Worm (Caenorhabditis elegans) whole organism, L2 larva: ENCODE data around the gene let-721.

Source experiments
- C34F6.9 ChIP-seq: fragments of 150-350 bp; optimal IDR thresholded peaks from 2 replicates; lab custom pipeline; 2014; ENCODE audit warnings: missing biosample characterization, missing genetic modification characterization
- F13H6.1 ChIP-seq: sonication (generic microtip); optimal IDR thresholded peaks from 2 replicates; lab custom pipeline; 2016; ENCODE audit warnings: missing genetic modification characterization, missing compliant biosample characterization
- R02D3.7 ChIP-seq: fragments of 150-350 bp; optimal IDR thresholded peaks from 2 replicates; lab custom pipeline; 2014; ENCODE audit warnings: missing biosample characterization, missing genetic modification characterization
- Y55F3AM.14 ChIP-seq: fragments of 200-800 bp; sonication (Bioruptor generic); optimal IDR thresholded peaks from 2 replicates; lab custom pipeline; 2018; ENCODE audit warnings: mild to moderate bottlenecking, missing genetic modification characterization, missing compliant biosample characterization
- ZK546.5 ChIP-seq: sonication (generic microtip); optimal IDR thresholded peaks from 2 replicates; lab custom pipeline; 2017; ENCODE audit warnings: missing biosample characterization, missing genetic modification characterization
- alr-1 ChIP-seq: fragments of 150-350 bp; optimal IDR thresholded peaks from 2 replicates; lab custom pipeline; 2014; ENCODE audit warnings: missing biosample characterization, missing genetic modification characterization
- aly-2 ChIP-seq: fragments of 150-350 bp; optimal IDR thresholded peaks from 2 replicates; lab custom pipeline; 2014; ENCODE audit warnings: missing biosample characterization, missing genetic modification characterization
- ama-1 ChIP-seq: fragments of 150-350 bp; optimal IDR thresholded peaks from 2 replicates; lab custom pipeline; 2018; ENCODE audit warnings: inconsistent platforms
- blmp-1 ChIP-seq: sonication (generic microtip); optimal IDR thresholded peaks from 2 replicates; lab custom pipeline; 2017; ENCODE audit warnings: missing genetic modification characterization, mild to moderate bottlenecking, missing compliant biosample characterization, antibody characterized with exemption, moderate library complexity; ENCODE audit not compliant: insufficient read depth
- ceh-16 ChIP-seq: fragments of 150-350 bp; optimal IDR thresholded peaks from 2 replicates; lab custom pipeline; 2014; ENCODE audit warnings: missing biosample characterization, missing genetic modification characterization
- crh-2 ChIP-seq: sonication (generic microtip); optimal IDR thresholded peaks from 2 replicates; lab custom pipeline; 2017; ENCODE audit warnings: missing biosample characterization, missing genetic modification characterization
- dmd-4 ChIP-seq: sonication (generic microtip); optimal IDR thresholded peaks from 2 replicates; lab custom pipeline; 2017; ENCODE audit warnings: missing biosample characterization, missing genetic modification characterization
- egl-27 ChIP-seq: sonication (generic microtip); optimal IDR thresholded peaks from 3 replicates; lab custom pipeline; 2017; ENCODE audit warnings: missing biosample characterization, missing genetic modification reagents, missing genetic modification characterization
- elt-1 ChIP-seq: fragments of 150-350 bp; optimal IDR thresholded peaks from 2 replicates; lab custom pipeline; 2014; ENCODE audit warnings: missing biosample characterization, missing genetic modification characterization
- elt-3 ChIP-seq: sonication (generic microtip); optimal IDR thresholded peaks from 2 replicates; lab custom pipeline; 2017; ENCODE audit warnings: missing biosample characterization, missing genetic modification characterization
- fos-1 ChIP-seq: fragments of 150-350 bp; optimal IDR thresholded peaks from 2 replicates; lab custom pipeline; 2014; ENCODE audit warnings: missing biosample characterization, missing genetic modification characterization
- gmeb-1 ChIP-seq: fragments of 150-350 bp; optimal IDR thresholded peaks from 2 replicates; lab custom pipeline; 2014; ENCODE audit warnings: missing biosample characterization, missing genetic modification characterization
- lin-11 ChIP-seq: fragments of 150-350 bp; sonication (generic microtip); optimal IDR thresholded peaks from 2 replicates; lab custom pipeline; 2014; ENCODE audit warnings: missing biosample characterization, missing genetic modification characterization, inconsistent platforms, mixed read lengths
- lin-13 ChIP-seq: fragments of 150-350 bp; optimal IDR thresholded peaks from 2 replicates; lab custom pipeline; 2014; ENCODE audit warnings: missing biosample characterization, missing genetic modification reagents, missing genetic modification characterization
- lin-39 ChIP-seq: fragments of 150-350 bp; optimal IDR thresholded peaks from 2 replicates; lab custom pipeline; 2014; ENCODE audit warnings: missing biosample characterization, missing genetic modification reagents, missing genetic modification characterization
- lsy-2 ChIP-seq, 2 experiments: fragments of 150-350 bp in 1 of 2; sonication (generic microtip) in 1 of 2; optimal IDR thresholded peaks; 2 replicates each; lab custom pipeline; 2014 to 2017; ENCODE audit warnings: missing biosample characterization in 2 of 2, missing genetic modification characterization in 2 of 2
- mab-5 ChIP-seq: fragments of 150-350 bp; optimal IDR thresholded peaks from 2 replicates; lab custom pipeline; 2014; ENCODE audit warnings: missing biosample characterization, missing genetic modification characterization
- mdl-1 ChIP-seq, 2 experiments: fragments of 150-350 bp in 1 of 2; sonication (generic microtip) in 1 of 2; optimal IDR thresholded peaks; 2 replicates each; lab custom pipeline; 2017; ENCODE audit warnings: missing biosample characterization in 2 of 2, missing genetic modification characterization in 2 of 2
- nhr-11 ChIP-seq: fragments of 150-350 bp; optimal IDR thresholded peaks from 2 replicates; lab custom pipeline; 2014; ENCODE audit warnings: missing biosample characterization, missing genetic modification characterization
- nhr-12 ChIP-seq: fragments of 150-350 bp; optimal IDR thresholded peaks from 2 replicates; lab custom pipeline; 2014; ENCODE audit warnings: missing biosample characterization, missing genetic modification characterization
- nhr-129 ChIP-seq: fragments of 150-350 bp; optimal IDR thresholded peaks from 2 replicates; lab custom pipeline; 2014; ENCODE audit warnings: missing biosample characterization, missing genetic modification characterization
- nhr-21 ChIP-seq: fragments of 150-350 bp; optimal IDR thresholded peaks from 2 replicates; lab custom pipeline; 2014; ENCODE audit warnings: missing biosample characterization, missing genetic modification characterization
- nhr-23 ChIP-seq: fragments of 150-350 bp; optimal IDR thresholded peaks from 2 replicates; lab custom pipeline; 2014; ENCODE audit warnings: missing biosample characterization, missing genetic modification reagents, missing genetic modification characterization
- nhr-237 ChIP-seq: fragments of 150-350 bp; optimal IDR thresholded peaks from 2 replicates; lab custom pipeline; 2014; ENCODE audit warnings: missing biosample characterization, missing genetic modification characterization
- nhr-25 ChIP-seq: fragments of 150-350 bp; sonication (generic microtip); optimal IDR thresholded peaks from 3 replicates; lab custom pipeline; 2014; ENCODE audit warnings: missing biosample characterization, missing genetic modification characterization
- nhr-6 ChIP-seq: fragments of 150-350 bp; optimal IDR thresholded peaks from 2 replicates; lab custom pipeline; 2014; ENCODE audit warnings: missing biosample characterization, missing genetic modification characterization
- nhr-77 ChIP-seq: fragments of 150-350 bp; optimal IDR thresholded peaks from 2 replicates; lab custom pipeline; 2014; ENCODE audit warnings: missing biosample characterization, missing genetic modification characterization
- peb-1 ChIP-seq: fragments of 150-350 bp; optimal IDR thresholded peaks from 2 replicates; lab custom pipeline; 2014; ENCODE audit warnings: missing biosample characterization, missing genetic modification characterization
- sem-4 ChIP-seq: fragments of 150-350 bp; optimal IDR thresholded peaks from 2 replicates; lab custom pipeline; 2014; ENCODE audit warnings: missing biosample characterization, missing genetic modification reagents, missing genetic modification characterization
- skn-1 ChIP-seq: sonication (generic microtip); optimal IDR thresholded peaks from 2 replicates; lab custom pipeline; 2017; ENCODE audit warnings: missing biosample characterization, missing genetic modification characterization
- sma-3 ChIP-seq: sonication (generic microtip); optimal IDR thresholded peaks from 2 replicates; lab custom pipeline; 2016; ENCODE audit warnings: missing genetic modification reagents, missing genetic modification characterization, missing compliant biosample characterization
- sma-9 ChIP-seq, 2 experiments: fragments of 150-350 bp in 1 of 2; sonication (generic microtip) in 1 of 2; optimal IDR thresholded peaks; 2 replicates each; lab custom pipeline; 2014 to 2016; ENCODE audit warnings: missing genetic modification characterization in 2 of 2, mild to moderate bottlenecking in 1 of 2, missing biosample characterization in 1 of 2, missing compliant biosample characterization in 1 of 2, missing genetic modification reagents in 1 of 2, moderate library complexity in 1 of 2
- unc-39 ChIP-seq: fragments of 150-350 bp; optimal IDR thresholded peaks from 2 replicates; lab custom pipeline; 2014; ENCODE audit warnings: missing biosample characterization, missing genetic modification characterization
- unc-55 ChIP-seq: fragments of 150-350 bp; sonication (generic microtip); optimal IDR thresholded peaks from 3 replicates; lab custom pipeline; 2014; ENCODE audit warnings: missing biosample characterization, missing genetic modification reagents, missing genetic modification characterization
- unc-62 ChIP-seq: fragments of 150-350 bp; optimal IDR thresholded peaks from 2 replicates; lab custom pipeline; 2014; ENCODE audit warnings: missing biosample characterization, missing genetic modification reagents, missing genetic modification characterization
- zag-1 ChIP-seq: fragments of 150-350 bp; optimal IDR thresholded peaks from 2 replicates; lab custom pipeline; 2014; ENCODE audit warnings: missing biosample characterization, missing genetic modification characterization
- ztf-1 ChIP-seq: fragments of 200-800 bp; sonication (Bioruptor generic); conservative IDR thresholded peaks from 2 replicates; pipeline ENCODE4 v1.3.6; 2022; ENCODE audit warnings: missing genetic modification characterization, missing compliant biosample characterization
- ztf-11 ChIP-seq: sonication (generic microtip); optimal IDR thresholded peaks from 2 replicates; lab custom pipeline; 2017; ENCODE audit warnings: missing biosample characterization, missing genetic modification characterization

Gene let-721

DNA sequence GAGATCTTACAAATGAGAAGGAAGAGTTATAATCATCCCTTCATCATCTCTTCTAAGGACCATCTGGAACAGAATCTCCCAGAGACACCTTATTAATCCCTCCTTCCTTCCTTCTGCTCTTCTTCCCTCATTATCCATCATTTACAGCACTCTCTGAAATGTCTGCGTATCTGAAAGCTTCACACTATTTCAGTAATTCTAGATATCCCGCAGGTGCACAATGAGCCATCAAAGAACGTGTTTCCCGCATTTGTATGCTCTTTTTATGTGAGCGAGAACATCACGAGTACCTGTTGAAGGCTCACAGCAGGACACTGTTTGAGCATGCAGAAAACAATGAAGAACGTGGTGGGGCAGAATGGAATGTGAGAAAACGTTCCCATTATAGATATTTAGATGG, 29.7 kb upstream of the let-721 start:
- no peak for TF ChIP-seq nhr-77 (tag; lab: Kevin White, UChicago)
- TF ChIP-seq mab-5 (tag; lab: Kevin White, UChicago), result no peak
- no peak for TF ChIP-seq gmeb-1
- TF ChIP-seq nhr-6 (tag; lab: Kevin White, UChicago), result no peak
- TF ChIP-seq, all 48 proteins: peak for 0

DNA sequence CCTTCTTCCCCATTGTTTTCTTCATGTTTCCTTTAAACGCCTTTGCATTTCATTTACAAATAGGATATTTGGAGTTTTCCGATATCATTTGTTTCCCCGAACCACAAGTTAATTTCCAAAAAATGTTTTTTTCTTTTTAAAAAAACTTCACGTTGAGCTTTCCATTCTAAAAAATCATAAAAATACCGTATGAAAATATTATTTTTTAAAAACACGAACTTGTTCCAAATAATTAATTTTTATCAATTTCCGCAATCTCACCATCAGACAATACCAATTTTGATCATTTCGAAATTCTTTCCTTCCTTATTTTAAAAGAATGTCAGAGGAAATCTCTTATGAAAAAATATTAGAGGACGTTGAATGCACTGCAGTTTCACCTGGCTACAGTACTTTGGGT, 24.7 kb upstream of the let-721 start, which contains the start of gene wht-6:
Gene wht-6 (plus strand): TSS at position 301 of the 400 bp plus-strand sequence.
- no peak for TF ChIP-seq nhr-237 (tag; lab: Kevin White, UChicago)
- no peak for TF ChIP-seq egl-27 (tag; lab: Kevin White, UChicago)
- no peak for TF ChIP-seq zag-1 (tag; lab: Kevin White, UChicago)
- TF ChIP-seq peb-1 (tag; lab: Kevin White, UChicago), result no peak
- no peak for TF ChIP-seq gmeb-1
- no peak for TF ChIP-seq nhr-6 (tag; lab: Kevin White, UChicago)
- TF ChIP-seq lin-13, result no peak
- no peak for TF ChIP-seq nhr-25 (tag; lab: Kevin White, UChicago)
- TF ChIP-seq nhr-23 (tag; lab: Kevin White, UChicago), result no peak
- no peak for TF ChIP-seq nhr-12 (tag; lab: Kevin White, UChicago)
- TF ChIP-seq nhr-129 (tag; lab: Kevin White, UChicago), result no peak
- TF ChIP-seq ztf-11 (tag; lab: Kevin White, UChicago), result no peak
- TF ChIP-seq F13H6.1 (tag; lab: Kevin White, UChicago), result no peak
- TF ChIP-seq lin-39 (tag; lab: Kevin White, UChicago), result no peak
- TF ChIP-seq ztf-1 (GFP tag; lab: Robert Waterston, UW), result no peak
- no peak for TF ChIP-seq unc-39 (tag; lab: Kevin White, UChicago)
- TF ChIP-seq skn-1 (tag; lab: Kevin White, UChicago), result no peak
- no peak for TF ChIP-seq mab-5 (tag; lab: Kevin White, UChicago)

DNA sequence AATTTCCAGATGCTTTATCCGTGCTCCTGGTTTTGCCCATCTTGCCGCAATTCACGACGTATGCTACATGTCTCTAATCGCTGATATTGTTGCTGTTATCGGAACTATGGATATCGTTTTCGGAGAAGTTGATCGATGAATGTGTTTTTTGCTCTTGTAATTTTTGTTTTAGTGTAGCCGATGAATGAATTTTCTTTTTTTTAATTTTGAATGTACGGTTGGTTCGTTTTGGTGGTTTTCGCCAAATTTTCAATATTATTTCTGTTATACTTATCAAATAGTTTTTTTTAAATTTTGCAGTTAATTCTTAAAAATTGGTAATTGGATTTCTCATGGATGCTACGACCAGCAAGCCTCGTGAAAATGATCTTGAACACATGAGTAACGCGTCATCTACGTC, 20.3 kb upstream of the let-721 start, which contains the start of gene T26A5.2:
Gene T26A5.2 (plus strand): TSS at position 301 of the 400 bp plus-strand sequence.
- no peak for TF ChIP-seq C34F6.9
- TF ChIP-seq dmd-4 (tag; lab: Kevin White, UChicago), result no peak
- no peak for TF ChIP-seq lin-39 (tag; lab: Kevin White, UChicago)

DNA sequence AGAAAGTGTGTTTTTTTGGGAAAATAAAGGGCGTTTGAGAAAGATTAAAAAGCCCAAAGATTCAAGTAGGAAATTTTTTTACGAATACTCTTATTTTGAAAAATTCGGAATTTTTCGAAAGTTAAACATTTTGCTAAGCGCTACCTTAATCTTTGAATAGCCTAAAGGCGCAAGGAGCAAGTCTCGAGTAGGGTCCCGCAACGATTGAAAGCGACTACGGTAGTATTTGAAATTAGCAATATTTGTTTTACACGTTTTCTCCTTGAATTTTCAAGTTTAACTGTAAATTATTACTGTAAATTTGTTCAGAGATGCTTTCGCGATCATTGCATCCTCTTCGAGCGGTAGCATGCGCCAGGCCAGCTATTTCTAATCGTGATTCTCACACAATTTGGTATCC, 18.2 kb upstream of the let-721 start, which contains the start of gene nduf-2.2:
Gene nduf-2.2 (plus strand): TSS at position 310 of the 400 bp plus-strand sequence.
- TF ChIP-seq unc-39 (tag; lab: Kevin White, UChicago), result no peak
- TF ChIP-seq dmd-4 (tag; lab: Kevin White, UChicago), result no peak
- no peak for TF ChIP-seq ceh-16
- no peak for TF ChIP-seq unc-62 (GFP tag; lab: Kevin White, UChicago)
- no peak for TF ChIP-seq ZK546.5 (tag; lab: Kevin White, UChicago)
- TF ChIP-seq sma-9 (GFP tag; optimal IDR thresholded peaks at IDR 0.05; lab: Kevin White, UChicago), result no peak
- no peak for TF ChIP-seq sma-9 (tag; optimal IDR thresholded peaks at IDR 0.05; lab: Kevin White, UChicago)
- TF ChIP-seq lin-11 (tag; lab: Kevin White, UChicago), result no peak
- no peak for TF ChIP-seq unc-55 (GFP tag; lab: Kevin White, UChicago)
- TF ChIP-seq ztf-1 (GFP tag; lab: Robert Waterston, UW), result no peak
- no peak for TF ChIP-seq nhr-237 (tag; lab: Kevin White, UChicago)
- TF ChIP-seq alr-1 (tag; lab: Kevin White, UChicago), result no peak

DNA sequence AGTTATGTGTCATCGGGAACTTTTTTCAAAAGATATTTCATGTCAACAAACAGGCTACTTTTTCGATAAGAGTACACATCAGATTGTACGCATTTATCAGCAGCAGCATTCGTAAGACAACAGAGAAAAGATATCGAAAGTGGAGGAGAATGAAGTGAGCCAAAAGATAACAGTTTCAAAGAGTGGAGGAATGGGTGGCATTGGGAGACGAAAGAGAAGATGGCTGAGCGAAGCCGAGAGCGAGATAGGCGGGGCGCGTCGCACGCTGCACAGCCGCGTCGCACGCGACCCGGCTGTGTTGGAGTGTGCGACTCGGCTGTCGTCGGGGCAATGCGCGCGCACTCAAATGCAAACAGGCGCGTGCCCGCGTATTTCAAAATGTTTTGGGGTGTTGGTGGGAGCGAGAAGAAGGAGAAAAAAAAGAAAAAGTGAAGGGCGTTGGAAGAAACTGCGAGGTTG, 17.4 kb upstream of the let-721 start:
- TF ChIP-seq aly-2 (no peak), nhr-11 (no peak), blmp-1 (tag; lab: Kevin White, UChicago) (peak; percentile 65), fos-1 (tag; lab: Kevin White, UChicago) (peak; percentile 98), ztf-11 (tag; lab: Kevin White, UChicago) (no peak), C34F6.9 (peak; percentile 79), ama-1 (peak; percentile 85), ceh-16 (peak; percentile 62), crh-2 (tag; lab: Kevin White, UChicago) (peak; percentile 88), lin-11 (tag; lab: Kevin White, UChicago) (peak; percentile 67), zag-1 (tag; lab: Kevin White, UChicago) (peak; percentile 73), nhr-129 (tag; lab: Kevin White, UChicago) (peak; percentile 83), R02D3.7 (tag; lab: Kevin White, UChicago) (no peak), sma-3 (peak; percentile 91), nhr-77 (tag; lab: Kevin White, UChicago) (no peak), gmeb-1 (peak; percentile 85), sem-4 (tag; lab: Kevin White, UChicago) (peak; percentile 68), lin-13 (peak; percentile 66), mdl-1 (tag; optimal IDR thresholded peaks at IDR 0.05; lab: Kevin White, UChicago) (peak; percentile 85 to 92), unc-55 (GFP tag; lab: Kevin White, UChicago) (peak; percentile 85), nhr-21 (tag; lab: Kevin White, UChicago) (peak; percentile 86), peb-1 (tag; lab: Kevin White, UChicago) (peak; percentile 1), lsy-2 (tag; optimal IDR thresholded peaks at IDR 0.05; lab: Kevin White, UChicago) (peak; percentile 75 to 83), elt-1 (tag; lab: Kevin White, UChicago) (no peak), elt-3 (tag; lab: Kevin White, UChicago) (no peak), Y55F3AM.14 (GFP tag; lab: Kevin White, UChicago) (peak; percentile 89)
